Fruit fly (Drosophila melanogaster) S2 (cell line): ENCODE measurements around the gene CG7182.

ENCODE experiments used
- CG8478 ChIP-seq: fragments of >200 bp; optimal IDR thresholded peaks from 2 replicates; lab custom pipeline; 2018
- CTCF ChIP-seq, 2 experiments: fragments of >200 bp; optimal IDR thresholded peaks; 2 replicates each; lab custom pipeline; 2018

DNA sequence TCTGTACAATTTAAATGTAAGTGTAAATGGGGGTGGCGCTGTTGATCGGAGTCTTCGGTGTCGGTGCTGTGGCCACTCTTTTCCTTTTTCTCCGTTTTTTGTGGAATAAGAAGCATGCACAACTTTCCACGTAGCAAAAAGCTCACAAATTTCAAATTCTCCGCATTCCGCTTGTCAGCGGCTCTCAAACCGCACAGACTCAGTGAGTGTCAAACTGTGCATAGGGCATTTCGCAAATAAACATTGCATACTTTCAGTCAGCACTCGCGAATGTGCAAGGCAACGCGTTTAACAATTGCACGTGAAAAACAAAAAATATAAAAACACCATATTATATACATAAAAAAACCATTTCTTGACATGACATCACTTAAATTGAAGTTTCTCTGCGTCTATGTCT is 48.8 kb upstream of the CG7182 start:
- TF ChIP-seq CTCF (optimal IDR thresholded peaks at IDR 0.05; lab: Kevin White, UChicago) (peak in 1 of 2 experiments; percentile 64), CG8478 (lab: Kevin White, UChicago) (no peak)
